Worm (Caenorhabditis elegans) whole organism, L3 larva: ENCODE data around the gene str-85.

ENCODE experiments used
- fkh-10 ChIP-seq: sonication (generic microtip); optimal IDR thresholded peaks from 2 replicates; lab custom pipeline; 2017; ENCODE audit warnings: missing biosample characterization, missing genetic modification reagents, missing genetic modification characterization
- jun-1 ChIP-seq: fragments of 150-350 bp; optimal IDR thresholded peaks from 2 replicates; lab custom pipeline; 2014; ENCODE audit warnings: missing biosample characterization, missing genetic modification reagents, missing genetic modification characterization
- nfya-1 ChIP-seq: sonication (generic microtip); optimal IDR thresholded peaks from 2 replicates; lab custom pipeline; 2017; ENCODE audit warnings: missing genetic modification characterization, mild to moderate bottlenecking, missing compliant biosample characterization, antibody characterized with exemption, moderate library complexity; ENCODE audit not compliant: insufficient read depth
- nhr-11 ChIP-seq: fragments of 150-350 bp; optimal IDR thresholded peaks from 2 replicates; lab custom pipeline; 2014; ENCODE audit warnings: missing biosample characterization, missing genetic modification characterization
- nhr-237 ChIP-seq: fragments of 150-350 bp; optimal IDR thresholded peaks from 2 replicates; lab custom pipeline; 2014; ENCODE audit warnings: missing biosample characterization, missing genetic modification characterization
- nhr-76 ChIP-seq: fragments of 150-350 bp; sonication (generic microtip); optimal IDR thresholded peaks from 5 replicates; lab custom pipeline; 2014; ENCODE audit warnings: missing biosample characterization, missing genetic modification characterization
- tbx-2 ChIP-seq: sonication (generic microtip); optimal IDR thresholded peaks from 2 replicates; lab custom pipeline; 2016; ENCODE audit warnings: mild to moderate bottlenecking, missing genetic modification characterization, missing compliant biosample characterization
- unc-62 ChIP-seq: fragments of 150-350 bp; sonication (generic microtip); optimal IDR thresholded peaks from 4 replicates; lab custom pipeline; 2014; ENCODE audit warnings: missing biosample characterization, missing genetic modification reagents, missing genetic modification characterization
- ztf-4 ChIP-seq: fragments of 150-350 bp; optimal IDR thresholded peaks from 2 replicates; lab custom pipeline; 2014; ENCODE audit warnings: missing biosample characterization, missing genetic modification characterization

- no peak for TF ChIP-seq tbx-2
- no peak for TF ChIP-seq unc-62 (GFP tag; lab: Kevin White, UChicago)
- TF ChIP-seq nhr-11 (tag; lab: Kevin White, UChicago), result no peak
- TF ChIP-seq nhr-237 (tag; lab: Kevin White, UChicago), result no peak
- no peak for TF ChIP-seq nhr-76 (tag; lab: Kevin White, UChicago)
- TF ChIP-seq fkh-10 (GFP tag; lab: Kevin White, UChicago), result no peak
- TF ChIP-seq jun-1 (tag; lab: Kevin White, UChicago), result no peak
- TF ChIP-seq nfya-1 (tag; lab: Kevin White, UChicago), result no peak
- no peak for TF ChIP-seq ztf-4 (tag; lab: Kevin White, UChicago)
Measured at ce11 chrV:8956387-8957095, 29.1 kb downstream of the str-85 start, which contains the start of gene ttc-17.
